Fruit fly (Drosophila melanogaster): Measurements from ENCODE around the gene Dus2.

Gene Dus2

DNA sequence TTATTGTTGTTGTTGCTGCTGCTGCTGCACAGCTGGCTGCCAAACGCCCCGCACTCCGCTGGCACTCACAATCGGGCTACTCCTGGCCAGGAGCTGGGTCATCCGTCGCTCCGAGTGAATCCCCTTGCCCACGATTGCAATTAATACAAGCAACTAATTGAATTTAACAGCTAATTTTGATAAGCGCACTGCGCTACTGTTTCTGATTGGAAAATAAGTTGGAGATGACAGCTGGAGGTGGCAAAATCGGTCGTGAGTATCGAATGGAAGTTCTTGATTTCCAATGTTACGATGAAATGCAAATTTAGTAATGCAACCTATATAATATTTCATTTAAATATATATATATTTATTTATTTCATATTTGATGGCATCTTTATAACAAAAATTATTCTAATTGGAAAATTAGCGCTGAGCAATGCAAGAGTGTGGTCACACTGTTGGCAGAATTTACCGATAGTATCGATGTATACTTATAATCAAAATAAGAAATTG lies 3.9 kb upstream of the Dus2 start, which contains the start of gene CG42271 (continued):
- TF ChIP-seq Deaf1 (tag; optimal IDR thresholded peaks at IDR 0.05) (peak; percentile 14), Elba2 (GFP tag; optimal IDR thresholded peaks at IDR 0.05) (no peak), NfI (GFP tag; optimal IDR thresholded peaks at IDR 0.05) (peak; percentile 61), amos (GFP tag; IDR thresholded peaks at IDR 0.05; ENCODE audit: partially characterized antibody) (peak; percentile 89), BEAF-32 (GFP tag; optimal IDR thresholded peaks at IDR 0.05) (peak; percentile 82), ato (GFP tag; IDR thresholded peaks at IDR 0.05; ENCODE audit: partially characterized antibody) (peak; percentile 74), D19A (tag; optimal IDR thresholded peaks at IDR 0.05) (no peak), CG31365 (tag; optimal IDR thresholded peaks at IDR 0.05) (no peak), stwl (tag; optimal IDR thresholded peaks at IDR 0.05) (peak; percentile 76), CG3847 (GFP tag; IDR thresholded peaks at IDR 0.05) (peak; percentile 48), HLH4C (GFP tag; IDR thresholded peaks at IDR 0.05; ENCODE audit: partially characterized antibody) (peak; percentile 91), CG18476 (GFP tag; optimal IDR thresholded peaks at IDR 0.05) (no peak), CG31388 (GFP tag; optimal IDR thresholded peaks at IDR 0.05) (no peak), Lpt (GFP tag; optimal IDR thresholded peaks at IDR 0.05) (no peak), da (GFP tag; optimal IDR thresholded peaks at IDR 0.05) (no peak), btn (GFP tag; optimal IDR thresholded peaks at IDR 0.05) (no peak), HHEX (GFP tag; optimal IDR thresholded peaks at IDR 0.05) (peak; percentile 8), CG12104 (GFP tag; optimal IDR thresholded peaks at IDR 0.05) (no peak), fu2 (GFP tag; optimal IDR thresholded peaks at IDR 0.05) (no peak), HLH3B (GFP tag; IDR thresholded peaks at IDR 0.05) (no peak), Lhr (GFP tag; optimal IDR thresholded peaks at IDR 0.05) (no peak), dysf (GFP tag; IDR thresholded peaks at IDR 0.05) (peak; percentile 31; the same call in 1 of the 3 replicates), zf30C (GFP tag; optimal IDR thresholded peaks at IDR 0.05) (no peak), ham (GFP tag; IDR thresholded peaks at IDR 0.05) (no peak), CG4282 (GFP tag; optimal IDR thresholded peaks at IDR 0.05) (no peak), CoRest (tag; optimal IDR thresholded peaks at IDR 0.05) (peak; percentile 76), seq (GFP tag; IDR thresholded peaks at IDR 0.05) (no peak), CG1233 (GFP tag; optimal IDR thresholded peaks at IDR 0.05) (no peak), CG1647 (GFP tag; optimal IDR thresholded peaks at IDR 0.05) (no peak), pho (GFP tag; optimal IDR thresholded peaks at IDR 0.05) (no peak), NC2α (GFP tag; optimal IDR thresholded peaks at IDR 0.05) (no peak), CG2202 (tag; optimal IDR thresholded peaks at IDR 0.05) (no peak), Hr78 (GFP tag; optimal IDR thresholded peaks at IDR 0.05) (no peak), CG8359 (GFP tag; optimal IDR thresholded peaks at IDR 0.05; ENCODE audit: borderline replicate concordance) (peak; percentile 18), zfh1 (GFP tag; IDR thresholded peaks at IDR 0.05) (no peak; the same call in 2 of the 3 replicates), CG31441 (GFP tag; IDR thresholded peaks at IDR 0.05) (no peak; the same call in 1 of the 2 replicates), Opbp (GFP tag; IDR thresholded peaks at IDR 0.05; ENCODE audit: partially characterized antibody) (peak; percentile 85), HmgZ (tag; optimal IDR thresholded peaks at IDR 0.05) (no peak), mirr (GFP tag; optimal IDR thresholded peaks at IDR 0.05) (no peak), CG9437 (GFP tag; optimal IDR thresholded peaks at IDR 0.05) (peak; percentile 38), en (GFP tag; optimal IDR thresholded peaks at IDR 0.05) (no peak), Six4 (GFP tag; optimal IDR thresholded peaks at IDR 0.05) (no peak), ac (GFP tag; optimal IDR thresholded peaks at IDR 0.05) (no peak), Nf-YA (GFP tag; IDR thresholded peaks at IDR 0.05) (no peak), CG16779 (GFP tag; IDR thresholded peaks at IDR 0.05) (no peak), NK7.1 (GFP tag; optimal IDR thresholded peaks at IDR 0.05) (no peak), ssp (GFP tag; IDR thresholded peaks at IDR 0.05) (no peak), Meics (GFP tag; optimal IDR thresholded peaks at IDR 0.05) (no peak), ind (GFP tag; optimal IDR thresholded peaks at IDR 0.05) (peak; percentile 44), klu (GFP tag; IDR thresholded peaks at IDR 0.05) (no peak), crc (GFP tag; optimal IDR thresholded peaks at IDR 0.05) (no peak)

Data from whole organism, embryonic.